Fruit fly (Drosophila melanogaster): Measurements from ENCODE around the gene sgg.
A peak's percentile ranks its signal among the peaks of the same experiment; 100 is the strongest.

- TF ChIP-seq cas (GFP tag; IDR thresholded peaks at IDR 0.05) (no peak), nom (GFP tag; optimal IDR thresholded peaks at IDR 0.05) (peak; percentile 66), Abd-B (GFP tag; optimal IDR thresholded peaks at IDR 0.05) (no peak), lilli (GFP tag; optimal IDR thresholded peaks at IDR 0.05) (no peak), CG10654 (GFP tag; optimal IDR thresholded peaks at IDR 0.05) (no peak), dmrt99B (tag; optimal IDR thresholded peaks at IDR 0.05) (no peak), CG12236 (GFP tag; optimal IDR thresholded peaks at IDR 0.05) (no peak), CG34376 (GFP tag; optimal IDR thresholded peaks at IDR 0.05) (no peak), repo (GFP tag; optimal IDR thresholded peaks at IDR 0.05) (no peak), cwo (GFP tag; optimal IDR thresholded peaks at IDR 0.05) (no peak)
Observed at dm6 chrX:2592243-2592642, 41.5 kb upstream of the sgg start.

All from whole organism, embryonic.